Worm (Caenorhabditis elegans): ENCODE data around the gene ZK673.1.

Gene ZK673.1

ce11 chrII:10476039-10476438, 33.1 kb downstream of the ZK673.1 start, which contains the start of gene clec-58:
clec-58 (minus strand) TSS chrII:10476139.
- TF ChIP-seq F16B12.6 (tag; optimal IDR thresholded peaks at IDR 0.05), result no peak
- TF ChIP-seq efl-1 (optimal IDR thresholded peaks at IDR 0.05), result no peak
- peak in 1 of 2 experiments; percentile 47 for TF ChIP-seq efl-1 (GFP tag; optimal IDR thresholded peaks at IDR 0.05 in 1 of 2)
- TF ChIP-seq pax-3 (tag; optimal IDR thresholded peaks at IDR 0.05), result no peak

DNA sequence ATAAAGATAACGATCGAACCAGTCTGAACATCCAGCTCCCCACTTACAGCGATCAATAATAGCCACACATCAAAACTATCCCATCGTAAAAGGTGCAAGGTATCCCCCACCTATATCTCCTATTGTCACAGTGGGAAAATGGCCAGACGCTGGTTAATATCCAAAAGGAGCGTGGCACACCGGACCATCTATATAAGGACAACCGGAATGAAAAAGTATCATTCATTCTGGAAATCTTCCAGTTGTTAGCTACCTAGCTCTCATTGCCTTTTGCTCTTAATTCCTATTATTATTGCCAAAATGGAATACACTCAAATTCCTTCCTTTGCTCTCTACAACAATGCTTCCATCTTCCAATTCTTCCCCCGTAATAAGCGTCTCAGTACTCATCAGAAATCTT, 34.0 kb downstream of the ZK673.1 start, which contains the start of gene ZK666.4:
Gene ZK666.4, plus strand, starts transcription at position 301 of the 400 bp plus-strand sequence.
- TF ChIP-seq efl-3 (GFP tag; optimal IDR thresholded peaks at IDR 0.05), result no peak
- TF ChIP-seq unc-62 (GFP tag; optimal IDR thresholded peaks at IDR 0.05), result no peak
- TF ChIP-seq snu-23 (GFP tag; optimal IDR thresholded peaks at IDR 0.05), result no peak
- TF ChIP-seq xbp-1 (tag; optimal IDR thresholded peaks at IDR 0.05), result no peak
- TF ChIP-seq nhr-85 (tag), result no peak
- no peak for TF ChIP-seq rnt-1 (tag; optimal IDR thresholded peaks at IDR 0.05)
- TF ChIP-seq Y116A8C.19 (tag; optimal IDR thresholded peaks at IDR 0.05; ENCODE audit: borderline replicate concordance), result no peak
- TF ChIP-seq C34B4.2 (tag; optimal IDR thresholded peaks at IDR 0.05), result no peak
- no peak for TF ChIP-seq blmp-1 (tag; optimal IDR thresholded peaks at IDR 0.05)
- TF ChIP-seq lin-39 (tag; optimal IDR thresholded peaks at IDR 0.05), result no peak
- TF ChIP-seq skn-1 (tag; optimal IDR thresholded peaks at IDR 0.05), result no peak
- TF ChIP-seq ceh-90 (tag; optimal IDR thresholded peaks at IDR 0.05), result no peak

- no peak for TF ChIP-seq rnt-1 (tag; optimal IDR thresholded peaks at IDR 0.05)
- no peak for TF ChIP-seq sup-37 (GFP tag; optimal IDR thresholded peaks at IDR 0.05)
- no peak for TF ChIP-seq fos-1 (tag; optimal IDR thresholded peaks at IDR 0.05)
- TF ChIP-seq fkh-10 (GFP tag; optimal IDR thresholded peaks at IDR 0.05), result no peak
- no peak for TF ChIP-seq tlp-1 (tag; optimal IDR thresholded peaks at IDR 0.05)
- no peak for TF ChIP-seq ets-5 (GFP tag; IDR thresholded peaks at IDR 0.05)
- no peak for TF ChIP-seq nhr-47 (tag; optimal IDR thresholded peaks at IDR 0.05)
- no peak for TF ChIP-seq ztf-4 (tag; optimal IDR thresholded peaks at IDR 0.05)
- no peak for TF ChIP-seq aly-2 (tag; optimal IDR thresholded peaks at IDR 0.05)
- no peak for TF ChIP-seq swsn-7 (tag; optimal IDR thresholded peaks at IDR 0.05)
- no peak for TF ChIP-seq nhr-90 (tag; optimal IDR thresholded peaks at IDR 0.05; ENCODE audit: poor library complexity)
- no peak for TF ChIP-seq ces-1 (GFP tag; optimal IDR thresholded peaks at IDR 0.05)
- no peak for TF ChIP-seq nhr-77 (tag; optimal IDR thresholded peaks at IDR 0.05)
- no peak for TF ChIP-seq mep-1 (tag; optimal IDR thresholded peaks at IDR 0.05)
- no peak for TF ChIP-seq unc-130 (tag; optimal IDR thresholded peaks at IDR 0.05)
- TF ChIP-seq nhr-76 (tag; optimal IDR thresholded peaks at IDR 0.05), result no peak
- no peak for TF ChIP-seq nhr-84 (tag; optimal IDR thresholded peaks at IDR 0.05)
- TF ChIP-seq nhr-237 (tag; optimal IDR thresholded peaks at IDR 0.05), result no peak
- TF ChIP-seq efl-1 (optimal IDR thresholded peaks at IDR 0.05), result no peak
- no peak for TF ChIP-seq efl-1 (GFP tag; optimal IDR thresholded peaks at IDR 0.05 in 1 of 2)
- TF ChIP-seq nhr-20 (tag; optimal IDR thresholded peaks at IDR 0.05), result no peak
Measured at ce11 chrII:10479348-10479747, 36.4 kb downstream of the ZK673.1 start, which contains the start of gene clec-59. clec-59 (minus strand) TSS chrII:10479448.

DNA sequence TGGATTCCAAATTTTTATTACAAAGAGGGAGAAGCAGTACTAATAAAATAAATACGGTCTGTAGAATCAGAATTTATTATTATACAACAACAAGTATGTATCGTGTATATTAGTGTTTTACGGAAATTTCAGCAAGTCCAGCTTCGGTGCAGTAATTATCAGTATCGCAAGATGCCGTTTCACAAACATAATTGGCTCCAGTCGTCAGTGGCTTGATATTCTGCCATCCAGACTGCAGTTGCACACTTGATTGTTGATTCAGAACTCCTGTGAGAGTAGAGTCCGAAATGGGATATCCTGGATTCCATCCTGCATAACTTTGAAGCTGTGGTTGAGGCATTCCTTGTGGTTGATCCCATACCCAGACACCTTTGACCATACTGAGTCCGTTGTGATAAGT, 37.1 kb downstream of the ZK673.1 start:
- TF ChIP-seq unc-30 (tag; optimal IDR thresholded peaks at IDR 0.05) (no peak), isw-1 (GFP tag; IDR thresholded peaks at IDR 0.05) (no peak), fkh-4 (tag; optimal IDR thresholded peaks at IDR 0.05; ENCODE audit: borderline replicate concordance) (no peak), lsy-2 (tag; optimal IDR thresholded peaks at IDR 0.05) (no peak), hpl-2 (GFP tag; optimal IDR thresholded peaks at IDR 0.05) (no peak), nhr-76 (tag; optimal IDR thresholded peaks at IDR 0.05) (no peak), aly-2 (tag; optimal IDR thresholded peaks at IDR 0.05) (no peak), tlp-1 (tag; optimal IDR thresholded peaks at IDR 0.05) (no peak), efl-3 (GFP tag; optimal IDR thresholded peaks at IDR 0.05) (no peak), pax-3 (tag; optimal IDR thresholded peaks at IDR 0.05) (no peak), sox-4 (tag; optimal IDR thresholded peaks at IDR 0.05) (no peak), nhr-237 (tag; optimal IDR thresholded peaks at IDR 0.05) (no peak), ztf-4 (tag; optimal IDR thresholded peaks at IDR 0.05) (no peak), pag-3 (tag; optimal IDR thresholded peaks at IDR 0.05; ENCODE audit: borderline replicate concordance, insufficient read depth) (no peak), ces-1 (GFP tag; optimal IDR thresholded peaks at IDR 0.05) (no peak), swsn-7 (tag; optimal IDR thresholded peaks at IDR 0.05) (no peak), pqm-1 (tag; optimal IDR thresholded peaks at IDR 0.05) (no peak), unc-98 (GFP tag; IDR thresholded peaks at IDR 0.05) (no peak)

Data from whole organism, L1 larva.